Fruit fly (Drosophila melanogaster) whole organism, prepupa: Measurements from ENCODE around the gene Reg-2.

Experiments
- Blimp-1 ChIP-seq: fragments of 200-800 bp; sonication (Bioruptor generic); optimal IDR thresholded peaks from 3 replicates; lab custom pipeline; 2017; ENCODE audit warnings: missing biosample characterization, missing genetic modification characterization, mild to moderate bottlenecking, moderate library complexity, missing genetic modification reagents
- CG15336 ChIP-seq: fragments of 200-800 bp; sonication (Bioruptor generic); IDR thresholded peaks from 2 replicates; pipeline ENCODE4 v1.3.6; 2022; ENCODE audit warnings: missing biosample characterization, missing genetic modification characterization
- CG16779 ChIP-seq: fragments of 200-800 bp; sonication (Bioruptor generic); optimal IDR thresholded peaks from 3 replicates; lab custom pipeline; 2017; ENCODE audit warnings: missing biosample characterization, mild to moderate bottlenecking, missing genetic modification characterization
- CG3919 ChIP-seq: fragments of 200-800 bp; sonication (Bioruptor generic); optimal IDR thresholded peaks from 3 replicates; lab custom pipeline; 2016; ENCODE audit warnings: missing biosample characterization, missing genetic modification characterization
- CG6808 ChIP-seq: fragments of 200-800 bp; sonication (Bioruptor generic); optimal IDR thresholded peaks from 3 replicates; lab custom pipeline; 2017; ENCODE audit warnings: missing biosample characterization, missing genetic modification characterization, mild to moderate bottlenecking, moderate library complexity, missing genetic modification reagents
- Eip75B ChIP-seq: fragments of 200-800 bp; sonication (Bioruptor generic); optimal IDR thresholded peaks from 3 replicates; lab custom pipeline; 2016; ENCODE audit warnings: missing biosample characterization, missing genetic modification characterization
- Eip93F ChIP-seq: fragments of 200-800 bp; sonication (Bioruptor generic); optimal IDR thresholded peaks from 2 replicates; lab custom pipeline; 2016; ENCODE audit warnings: missing biosample characterization, mild to moderate bottlenecking, missing genetic modification characterization
- Hr39 ChIP-seq: fragments of 200-800 bp; sonication (Bioruptor generic); optimal IDR thresholded peaks from 2 replicates; lab custom pipeline; 2016; ENCODE audit warnings: missing biosample characterization, missing genetic modification characterization
- Lpt ChIP-seq: fragments of 200-800 bp; sonication (Bioruptor generic); optimal IDR thresholded peaks from 3 replicates; lab custom pipeline; 2016; ENCODE audit warnings: missing biosample characterization, missing genetic modification characterization
- Sox102F ChIP-seq: fragments of 200-800 bp; sonication (Bioruptor generic); optimal IDR thresholded peaks from 2 replicates; lab custom pipeline; 2016; ENCODE audit warnings: missing biosample characterization, mild to moderate bottlenecking, missing genetic modification characterization
- cyc ChIP-seq: fragments of 200-800 bp; sonication (Bioruptor generic); optimal IDR thresholded peaks from 3 replicates; lab custom pipeline; 2016; ENCODE audit warnings: missing biosample characterization, missing genetic modification characterization
- eg ChIP-seq: fragments of 200-800 bp; sonication (Bioruptor generic); IDR thresholded peaks from 3 replicates; pipeline ENCODE4 v1.3.6; 2022; ENCODE audit warnings: missing biosample characterization, missing genetic modification characterization
- esn ChIP-seq: fragments of 200-800 bp; sonication (Bioruptor generic); optimal IDR thresholded peaks from 2 replicates; lab custom pipeline; 2016; ENCODE audit warnings: missing biosample characterization, mild to moderate bottlenecking, missing genetic modification characterization, moderate library complexity
- topi ChIP-seq: fragments of 200-800 bp; sonication (Bioruptor generic); optimal IDR thresholded peaks from 3 replicates; lab custom pipeline; 2016; ENCODE audit warnings: missing biosample characterization, missing genetic modification characterization

dm6 chr3L:587827-588226 lies 18.5 kb downstream of the Reg-2 start:
- no peak for TF ChIP-seq Blimp-1 (GFP tag; lab: Kevin White, UChicago)
- TF ChIP-seq CG3919 (GFP tag; lab: Kevin White, UChicago): no peak
- TF ChIP-seq esn: no peak
- no peak for TF ChIP-seq cyc (GFP tag; lab: Kevin White, UChicago)
- TF ChIP-seq CG15336 (GFP tag; lab: Robert Waterston, UW): no peak
- TF ChIP-seq CG6808 (GFP tag; lab: Kevin White, UChicago): no peak
- no peak for TF ChIP-seq eg (GFP tag; lab: Robert Waterston, UW)
- no peak for TF ChIP-seq Eip75B (GFP tag; lab: Kevin White, UChicago)
- no peak for TF ChIP-seq Sox102F (GFP tag; lab: Kevin White, UChicago)
- TF ChIP-seq CG16779 (tag; lab: Kevin White, UChicago): no peak
- TF ChIP-seq Hr39 (GFP tag; lab: Kevin White, UChicago): no peak
- TF ChIP-seq Eip93F (GFP tag; lab: Kevin White, UChicago): no peak
- TF ChIP-seq Lpt (GFP tag; lab: Kevin White, UChicago): no peak
- no peak for TF ChIP-seq topi
